Fruit fly (Drosophila melanogaster) whole organism, wandering third instar larva: Measurements from ENCODE around the gene Lgr3.

Experiments used
- CG32264 ChIP-seq: fragments of 200-800 bp; sonication (Bioruptor generic); optimal IDR thresholded peaks from 2 replicates; lab custom pipeline; 2016; ENCODE audit warnings: missing biosample characterization, missing genetic modification characterization
- Dif ChIP-seq: fragments of 200-275, 200-300 bp; sonication (Bioruptor generic); optimal IDR thresholded peaks from 2 replicates; lab custom pipeline; 2018; ENCODE audit warnings: missing biosample characterization, missing genetic modification characterization; ENCODE audit not compliant: partially characterized antibody
- Hnf4 ChIP-seq: fragments of 200-800 bp; sonication (Bioruptor generic); optimal IDR thresholded peaks from 2 replicates; lab custom pipeline; 2016; ENCODE audit warnings: missing biosample characterization, mild to moderate bottlenecking, missing genetic modification characterization
- Myc ChIP-seq: fragments of >200 bp; optimal IDR thresholded peaks from 2 replicates; lab custom pipeline; 2017
- OdsH ChIP-seq: fragments of 200-800 bp; sonication (Bioruptor generic); optimal IDR thresholded peaks from 2 replicates; lab custom pipeline; 2016; ENCODE audit warnings: missing biosample characterization, mild to moderate bottlenecking, missing genetic modification characterization
- ey ChIP-seq: fragments of 200-800 bp; sonication (Bioruptor generic); optimal IDR thresholded peaks from 2 replicates; lab custom pipeline; 2016; ENCODE audit warnings: missing biosample characterization, missing genetic modification characterization
- foxo ChIP-seq, 2 experiments: fragments of 200-800 bp; sonication (Bioruptor generic); optimal IDR thresholded peaks; 2 replicates in 1 of 2; 3 replicates in 1 of 2; lab custom pipeline; 2016 to 2017; ENCODE audit warnings: missing biosample characterization in 2 of 2, missing genetic modification characterization in 2 of 2
- sv ChIP-seq: fragments of 200-800 bp; sonication (Bioruptor generic); optimal IDR thresholded peaks from 3 replicates; lab custom pipeline; 2016; ENCODE audit warnings: missing biosample characterization, missing genetic modification characterization
- usp ChIP-seq: fragments of >200 bp; optimal IDR thresholded peaks from 2 replicates; lab custom pipeline; 2017; ENCODE audit warnings: missing biosample characterization, missing genetic modification characterization

- TF ChIP-seq ey (GFP tag; lab: Kevin White, UChicago): no peak
- no peak for TF ChIP-seq Dif (GFP tag; lab: Kevin White, UChicago)
- no peak for TF ChIP-seq Myc (lab: Kevin White, UChicago)
- no peak for TF ChIP-seq foxo (GFP tag; optimal IDR thresholded peaks at IDR 0.05; lab: Kevin White, UChicago)
- no peak for TF ChIP-seq Hnf4
- no peak for TF ChIP-seq CG32264
- TF ChIP-seq usp: no peak
- TF ChIP-seq OdsH (GFP tag; lab: Kevin White, UChicago): no peak
- TF ChIP-seq sv (GFP tag; lab: Kevin White, UChicago): no peak
Measured at dm6 chr3R:25694167-25694689, 28.6 kb downstream of the Lgr3 start.
